Worm (Caenorhabditis elegans) whole organism, L4 larva: ENCODE data around the gene lsy-12.

Experiments used
- D1046.2 ChIP-seq: fragments of 200-800 bp; sonication (Bioruptor generic); IDR thresholded peaks from 2 replicates; pipeline ENCODE4 v1.3.6; 2022; ENCODE audit warnings: missing genetic modification characterization, missing compliant biosample characterization
- madf-5 ChIP-seq, 2 experiments: fragments of 200-800 bp; sonication (Bioruptor generic); IDR thresholded peaks; 2 replicates each; pipeline ENCODE4 v1.3.6; 2022; ENCODE audit warnings: missing compliant biosample characterization in 2 of 2, missing genetic modification characterization in 2 of 2
- pha-4 ChIP-seq, 2 experiments: fragments of 150-350 bp in 1 of 2; fragments of 200-800 bp in 1 of 2; sonication (Bioruptor generic) in 1 of 2; IDR thresholded peaks in 1 of 2; optimal IDR thresholded peaks in 1 of 2; 2 replicates each; pipeline versions ENCODE4 v1.3.6 to Lab custom; 2014 to 2022; ENCODE audit warnings: missing genetic modification characterization in 2 of 2, missing genetic modification reagents in 2 of 2, missing biosample characterization in 1 of 2, missing compliant biosample characterization in 1 of 2
- pqm-1 ChIP-seq: sonication (generic microtip); optimal IDR thresholded peaks from 2 replicates; lab custom pipeline; 2017; ENCODE audit warnings: missing biosample characterization, missing genetic modification characterization
- snpc-4 ChIP-seq: fragments of 150-350 bp; optimal IDR thresholded peaks from 2 replicates; lab custom pipeline; 2014; ENCODE audit warnings: missing biosample characterization, missing genetic modification characterization

- TF ChIP-seq madf-5 (GFP tag; IDR thresholded peaks at IDR 0.05; lab: Robert Waterston, UW) (no peak), D1046.2 (GFP tag; lab: Robert Waterston, UW) (no peak), pqm-1 (tag; lab: Kevin White, UChicago) (no peak), pha-4 (GFP tag; IDR thresholded peaks at IDR 0.05; lab: Robert Waterston, UW) (no peak), pha-4 (tag; optimal IDR thresholded peaks at IDR 0.05; lab: Kevin White, UChicago) (no peak), snpc-4 (no peak)
Observed at ce11 chrV:9824149-9824548, 35.6 kb downstream of the lsy-12 start, which contains the start of gene str-2.
